Fruit fly (Drosophila melanogaster) S2 (cell line): ENCODE measurements around the gene Or10a.

ENCODE experiments used
- CG8478 ChIP-seq: fragments of >200 bp; optimal IDR thresholded peaks from 2 replicates; lab custom pipeline; 2018
- CTCF ChIP-seq, 2 experiments: fragments of >200 bp; optimal IDR thresholded peaks; 2 replicates each; lab custom pipeline; 2018

The Or10a gene

DNA sequence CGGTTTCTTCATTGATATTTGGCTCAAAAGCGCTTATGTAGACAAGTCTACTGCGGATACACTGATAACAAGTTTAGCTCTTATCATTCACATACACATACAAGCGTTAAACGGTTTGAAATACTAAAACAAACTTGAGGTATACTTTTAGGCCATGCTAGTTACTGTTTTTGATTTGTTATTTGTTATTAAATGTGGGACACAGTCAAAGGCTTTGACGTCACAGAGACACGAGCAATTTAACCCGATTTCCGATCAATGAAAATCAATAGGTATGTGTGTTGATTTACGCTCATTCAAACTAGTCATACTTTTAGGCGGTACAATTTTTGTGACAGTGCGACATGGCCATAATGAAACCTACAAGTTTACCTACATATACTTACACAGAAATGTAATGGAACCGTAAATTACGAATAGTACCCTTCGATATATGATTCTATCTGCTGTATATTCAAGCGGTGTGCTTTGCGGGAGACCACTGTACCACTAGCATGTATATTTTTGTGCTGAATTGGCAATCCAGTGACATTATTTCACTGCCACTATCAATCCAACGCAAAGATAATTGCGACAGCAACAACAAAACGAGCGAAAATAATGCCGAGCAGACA is 29.7 kb upstream of the Or10a start:
- TF ChIP-seq CTCF (optimal IDR thresholded peaks at IDR 0.05; lab: Kevin White, UChicago) (no peak), CG8478 (lab: Kevin White, UChicago) (no peak)

DNA sequence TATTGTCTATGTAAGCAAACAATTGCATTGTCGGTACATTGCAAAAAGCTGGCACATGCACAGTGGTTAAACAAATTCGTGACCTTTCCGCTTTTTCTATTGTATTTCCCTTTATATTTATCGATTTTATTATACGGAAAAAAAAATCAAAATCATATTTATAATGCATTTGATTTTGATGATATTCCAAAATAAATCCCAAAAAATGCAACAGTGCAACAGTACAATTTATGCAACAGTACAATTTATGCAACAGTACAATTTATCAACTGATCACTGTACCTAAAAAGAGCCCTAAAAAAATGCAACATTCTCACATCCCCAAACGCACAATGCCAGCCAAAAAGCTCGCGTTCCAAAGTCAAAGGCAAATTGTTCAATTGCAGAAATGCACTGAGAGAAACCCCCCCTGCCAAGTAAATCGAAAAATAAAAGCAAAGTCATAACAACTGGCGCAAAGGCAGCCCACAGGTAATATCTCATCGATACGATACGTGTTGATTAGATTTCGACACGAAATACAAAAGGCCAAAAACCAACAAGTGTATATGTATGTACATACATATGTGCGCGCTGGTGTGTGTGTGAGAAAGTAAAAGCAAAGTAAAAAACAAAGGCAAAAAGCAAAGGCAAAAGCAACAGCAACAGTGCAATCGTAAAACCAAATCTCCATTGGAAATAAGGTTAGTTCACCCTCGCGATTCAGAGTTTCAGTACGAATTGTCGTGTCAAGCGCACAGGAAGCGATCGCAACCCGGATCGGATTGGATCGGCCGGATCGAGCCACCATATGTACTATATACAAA is 24.8 kb upstream of the Or10a start, which contains the start of gene Sk1:
Gene Sk1, plus strand, starts transcription at position 711 of the 806 bp plus-strand sequence.
- TF ChIP-seq CTCF (optimal IDR thresholded peaks at IDR 0.05; lab: Kevin White, UChicago) (no peak), CG8478 (lab: Kevin White, UChicago) (no peak)

DNA sequence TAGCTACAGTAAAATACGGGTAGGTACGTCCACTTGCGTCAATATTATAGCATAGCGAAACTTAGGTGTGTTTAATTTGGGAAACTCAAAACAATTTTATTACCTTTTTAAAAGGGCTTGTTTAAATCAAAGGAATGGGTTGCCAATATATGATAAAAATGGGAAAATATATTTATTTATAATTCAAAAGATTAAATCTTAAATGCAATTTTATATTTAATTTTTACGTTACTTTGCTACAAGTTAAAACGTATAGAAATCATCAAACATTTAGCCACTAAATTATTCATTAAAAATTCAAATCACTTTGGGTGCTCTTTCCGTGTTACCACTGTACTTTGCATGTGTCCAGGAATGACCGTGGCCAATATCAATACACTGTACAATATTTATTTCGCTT is 23.7 kb upstream of the Or10a start:
- no peak for TF ChIP-seq CTCF (optimal IDR thresholded peaks at IDR 0.05; lab: Kevin White, UChicago)
- no peak for TF ChIP-seq CG8478 (lab: Kevin White, UChicago)

DNA sequence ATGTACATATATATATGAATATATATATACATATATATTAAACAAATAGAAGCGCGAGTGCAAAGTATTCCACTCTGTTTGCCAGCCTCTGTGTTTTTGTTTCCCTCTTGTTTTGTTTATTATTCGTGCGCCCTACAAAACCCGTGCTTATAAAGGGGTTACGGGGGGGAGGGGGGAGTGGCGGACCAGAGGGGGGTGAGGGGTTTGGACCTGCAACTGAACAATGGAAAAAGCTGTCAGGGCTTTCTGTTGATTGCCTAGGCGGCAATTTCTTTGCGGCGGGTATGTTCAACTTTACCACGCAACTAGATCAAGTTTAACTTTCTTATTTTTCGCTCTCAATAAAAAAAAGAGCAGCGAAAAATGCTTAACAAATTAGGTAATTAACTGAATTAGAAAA is 22.0 kb upstream of the Or10a start:
- no peak for TF ChIP-seq CTCF (optimal IDR thresholded peaks at IDR 0.05; lab: Kevin White, UChicago)
- no peak for TF ChIP-seq CG8478 (lab: Kevin White, UChicago)

DNA sequence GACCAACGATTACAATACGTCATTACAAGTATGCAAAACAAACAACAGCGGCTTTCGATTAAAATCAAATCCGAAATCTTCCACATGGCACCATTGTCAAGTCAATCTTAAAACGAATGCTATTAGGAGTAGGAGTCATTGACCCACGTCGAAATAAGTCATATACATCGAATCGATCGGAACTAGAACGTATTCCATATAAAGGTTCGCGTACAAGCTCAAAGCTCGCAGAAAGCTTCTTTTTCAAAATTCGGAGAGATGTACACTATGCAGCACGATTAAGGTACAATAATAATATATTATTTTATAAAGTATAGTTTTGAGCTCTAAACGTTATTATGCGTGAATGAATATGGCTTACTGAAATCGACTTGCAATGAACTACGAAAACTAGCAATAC is 16.7 kb upstream of the Or10a start:
- no peak for TF ChIP-seq CTCF (optimal IDR thresholded peaks at IDR 0.05; lab: Kevin White, UChicago)
- TF ChIP-seq CG8478 (lab: Kevin White, UChicago) = no peak

DNA sequence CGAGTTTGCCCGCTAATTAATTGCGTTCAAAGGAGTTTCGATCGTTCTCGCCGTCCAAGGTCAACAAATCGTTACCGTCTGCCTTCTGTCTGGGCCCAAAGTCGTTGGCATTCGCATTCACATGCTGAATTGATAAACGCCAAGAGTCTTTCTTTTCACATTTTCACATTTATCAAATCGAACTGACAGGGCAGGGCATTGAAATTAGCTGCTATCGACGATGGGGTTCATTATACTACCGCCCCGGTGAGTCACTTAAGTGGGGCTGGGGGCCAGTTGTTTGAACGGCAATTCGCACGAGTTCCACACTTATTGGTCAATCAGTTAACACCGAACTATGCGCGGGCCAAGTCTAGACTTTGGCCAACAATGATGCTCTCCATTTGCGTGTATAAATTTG is 13.7 kb upstream of the Or10a start:
- TF ChIP-seq CG8478 (lab: Kevin White, UChicago) (no peak), CTCF (optimal IDR thresholded peaks at IDR 0.05; lab: Kevin White, UChicago) (no peak)

DNA sequence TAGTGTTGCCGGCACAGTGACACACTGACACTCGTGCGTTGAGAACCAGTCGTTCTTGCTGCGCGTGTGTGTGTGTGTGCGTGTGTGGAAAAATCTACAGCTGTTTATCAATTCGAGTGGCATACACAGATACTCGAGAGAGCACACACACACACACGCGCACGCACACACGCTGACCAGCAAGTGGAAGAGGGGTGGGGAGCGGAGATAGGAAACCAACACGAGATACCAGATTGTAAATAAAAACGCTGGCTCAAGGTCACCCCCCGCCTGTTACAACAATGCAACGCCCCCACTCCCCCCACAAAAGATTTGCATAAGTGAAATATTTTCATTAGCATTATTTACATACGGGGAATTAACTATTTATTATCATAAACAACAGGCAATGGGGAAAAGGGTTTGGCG is 10.1 kb upstream of the Or10a start:
- TF ChIP-seq CG8478 (lab: Kevin White, UChicago) = no peak
- no peak for TF ChIP-seq CTCF (optimal IDR thresholded peaks at IDR 0.05; lab: Kevin White, UChicago)

DNA sequence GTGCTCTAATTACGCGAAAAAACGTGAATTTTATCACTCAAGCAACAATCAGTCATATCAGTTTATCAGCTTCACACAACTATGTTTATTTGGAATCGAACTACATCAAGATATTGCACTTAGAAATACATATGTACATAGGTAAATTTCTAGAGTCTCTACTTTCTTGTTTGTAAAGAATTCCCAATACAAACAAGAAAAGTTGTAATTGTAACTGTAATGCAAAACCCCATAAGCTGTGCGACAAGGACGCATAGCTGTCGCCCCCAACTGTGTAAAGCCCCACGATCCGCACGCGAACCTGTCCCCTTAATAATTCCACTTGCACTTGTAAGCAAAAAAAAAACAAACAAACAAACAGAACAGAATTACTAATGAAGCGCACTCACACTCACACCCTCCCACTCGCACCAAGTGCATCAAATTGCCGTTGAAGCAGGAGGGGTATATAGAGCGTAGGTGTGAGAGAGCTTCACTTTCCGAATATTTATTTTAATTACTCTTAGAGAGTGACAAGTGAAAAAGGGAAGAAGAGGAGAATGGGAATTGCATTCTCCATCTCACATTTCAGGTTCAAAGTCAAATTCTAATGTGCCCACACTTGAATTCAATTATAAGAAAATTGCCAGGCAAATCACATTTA is 8.9 kb upstream of the Or10a start:
- TF ChIP-seq CG8478 (lab: Kevin White, UChicago) = no peak
- no peak for TF ChIP-seq CTCF (optimal IDR thresholded peaks at IDR 0.05; lab: Kevin White, UChicago)

DNA sequence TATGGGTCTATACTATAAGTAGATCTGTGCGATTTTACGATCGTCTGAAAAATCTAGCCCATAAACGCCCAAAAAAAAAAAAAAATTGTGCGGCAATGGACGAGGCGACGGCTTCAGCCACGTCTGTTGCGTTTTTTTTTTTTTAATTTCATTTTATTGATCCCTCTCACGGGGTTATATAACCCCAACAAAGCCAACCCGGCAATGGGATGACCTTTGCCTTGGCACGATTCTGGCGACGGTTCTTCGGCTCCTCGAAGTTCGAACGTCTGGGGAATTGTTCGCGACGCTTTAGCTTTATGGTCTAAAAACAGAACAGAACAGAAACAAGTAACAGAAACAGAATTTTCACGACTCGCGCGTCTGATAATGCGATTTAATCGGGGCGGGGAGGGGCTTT is 8.2 kb upstream of the Or10a start:
- no peak for TF ChIP-seq CG8478 (lab: Kevin White, UChicago)
- no peak for TF ChIP-seq CTCF (optimal IDR thresholded peaks at IDR 0.05; lab: Kevin White, UChicago)

DNA sequence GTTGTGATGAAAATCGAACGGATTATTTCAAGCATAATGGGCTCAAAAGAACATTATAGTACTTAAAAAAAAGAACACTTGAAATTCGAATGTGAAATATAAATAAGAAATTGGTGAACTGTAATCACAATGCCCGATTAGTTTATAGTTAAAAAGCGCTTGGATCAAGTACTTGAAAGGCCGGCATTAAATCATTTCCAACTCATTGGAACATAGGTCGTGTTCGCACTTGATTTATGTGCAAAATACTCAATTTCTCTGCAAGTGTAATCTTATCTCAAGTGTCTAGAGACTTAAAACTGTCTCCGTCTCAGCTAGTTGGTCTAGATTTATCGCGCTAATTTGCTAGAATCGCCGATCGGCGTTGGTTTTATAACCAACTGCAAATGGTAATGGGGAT is 7.3 kb upstream of the Or10a start:
- TF ChIP-seq CG8478 (lab: Kevin White, UChicago) (no peak), CTCF (optimal IDR thresholded peaks at IDR 0.05; lab: Kevin White, UChicago) (no peak)

DNA sequence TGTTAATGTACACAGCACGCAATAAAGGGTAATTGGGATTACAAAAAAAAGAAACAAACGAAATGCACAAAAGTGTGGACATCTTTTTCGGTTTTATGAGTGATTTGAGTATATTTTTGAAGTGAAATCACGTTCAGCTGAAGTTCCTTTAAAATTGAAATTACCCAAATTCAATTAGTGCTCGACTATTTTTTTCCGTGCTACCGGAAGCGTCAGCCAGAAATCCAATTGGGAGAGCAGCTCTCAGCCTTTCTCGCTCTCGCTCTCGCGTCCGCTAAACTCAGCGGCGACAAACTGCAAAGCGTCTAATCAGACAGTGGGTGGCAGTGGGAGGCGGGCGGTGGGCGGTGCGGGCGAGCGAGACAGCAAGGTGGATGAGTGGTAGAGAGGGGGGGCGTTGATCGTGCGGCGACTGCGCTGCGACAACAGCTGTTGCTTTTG is 6.1 kb upstream of the Or10a start:
- TF ChIP-seq CTCF (optimal IDR thresholded peaks at IDR 0.05; lab: Kevin White, UChicago) (no peak), CG8478 (lab: Kevin White, UChicago) (no peak)

DNA sequence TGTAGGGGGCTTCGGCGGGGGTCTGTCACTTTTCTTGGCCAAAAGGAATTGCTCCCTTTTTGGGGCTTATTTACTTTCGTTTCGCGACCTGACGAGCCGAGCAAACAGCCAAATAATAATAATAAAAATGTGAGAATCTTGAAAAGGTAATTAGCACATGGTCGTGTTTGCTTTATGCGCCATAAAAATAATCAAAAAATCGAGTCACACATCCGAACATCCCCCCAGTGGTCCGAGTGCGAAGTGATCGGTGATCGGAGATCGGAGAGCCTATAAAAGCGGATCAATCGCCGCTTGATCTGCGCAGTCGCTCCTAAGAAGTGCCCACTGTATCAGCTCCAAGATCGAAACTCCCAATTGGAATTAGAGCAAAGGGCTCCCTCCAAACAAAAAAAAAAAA is 5.3 kb upstream of the Or10a start, which contains the start of gene Gs2:
Gene Gs2, plus strand, starts transcription at position 301 of the 400 bp plus-strand sequence.
- TF ChIP-seq CG8478 (lab: Kevin White, UChicago) (no peak), CTCF (optimal IDR thresholded peaks at IDR 0.05; lab: Kevin White, UChicago) (no peak)

DNA sequence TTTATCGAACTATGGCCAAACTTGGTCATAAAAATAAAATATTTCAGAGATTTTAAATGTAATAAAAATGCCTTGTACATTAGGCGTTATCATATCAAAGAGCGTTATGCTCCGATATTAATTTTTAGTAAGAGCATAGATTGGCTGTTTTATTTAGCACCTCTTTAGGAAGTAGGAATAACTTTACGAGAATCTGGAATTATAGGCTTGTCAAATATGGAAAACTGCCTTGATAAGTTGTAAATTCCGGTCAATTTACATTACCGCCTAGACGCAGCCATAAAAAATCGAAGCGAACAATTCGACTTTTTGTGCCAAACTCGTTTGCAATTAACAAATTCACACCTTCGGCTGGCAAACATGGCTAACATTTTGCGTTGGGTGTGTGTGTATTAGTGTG is 4.8 kb upstream of the Or10a start:
- no peak for TF ChIP-seq CG8478 (lab: Kevin White, UChicago)

DNA sequence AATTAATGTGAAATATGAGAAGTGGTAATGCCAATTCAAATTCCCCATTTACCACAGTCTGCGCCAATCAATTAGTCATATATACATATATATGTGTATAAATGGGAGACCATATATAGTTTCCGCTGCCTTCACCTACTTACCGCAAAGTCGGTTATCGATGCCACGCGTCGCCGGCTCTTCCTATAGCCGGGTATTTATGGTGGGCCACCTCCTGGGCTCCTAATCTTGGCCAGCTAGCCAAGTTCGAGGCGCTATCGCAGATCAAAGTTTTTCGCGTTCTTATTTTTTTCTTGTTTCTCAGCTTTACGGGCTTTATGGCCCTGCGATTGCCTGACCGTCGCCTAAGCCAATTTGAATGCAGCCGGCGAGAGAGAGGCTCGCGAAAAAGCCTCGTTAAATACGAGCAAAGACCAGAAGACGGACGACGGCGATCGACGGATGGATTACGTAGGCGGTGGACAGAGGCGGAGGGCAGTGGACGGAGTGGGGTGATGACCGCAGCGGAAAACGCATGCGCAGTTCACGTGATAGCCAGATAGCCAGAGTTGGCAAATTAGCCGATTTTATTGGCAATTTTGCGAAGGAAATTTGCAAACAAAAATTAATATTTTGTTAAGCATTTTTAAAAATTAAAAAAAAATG is 3.7 kb upstream of the Or10a start:
- TF ChIP-seq CG8478 (lab: Kevin White, UChicago) (no peak), CTCF (optimal IDR thresholded peaks at IDR 0.05; lab: Kevin White, UChicago) (no peak)

DNA sequence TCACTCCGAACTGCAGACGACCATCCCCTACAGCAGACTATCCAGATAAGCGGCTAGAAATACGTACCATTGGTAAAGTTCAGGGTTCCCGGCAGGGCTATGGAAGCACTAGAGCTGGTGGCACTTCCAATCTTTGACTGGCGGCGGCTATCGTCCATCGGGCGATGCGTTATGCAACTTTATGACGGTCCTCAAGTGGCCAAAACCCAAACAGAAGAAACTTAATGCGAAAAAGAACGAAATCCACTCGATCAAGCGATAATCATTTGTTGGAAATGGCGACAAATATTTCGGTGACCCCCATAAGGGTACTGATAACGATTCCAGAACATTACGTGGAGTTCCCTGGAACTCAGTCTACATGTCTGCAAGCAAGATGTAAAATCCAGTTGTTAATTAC is 2.7 kb upstream of the Or10a start:
- TF ChIP-seq CTCF (optimal IDR thresholded peaks at IDR 0.05; lab: Kevin White, UChicago) = no peak
- no peak for TF ChIP-seq CG8478 (lab: Kevin White, UChicago)
